Worm (Caenorhabditis elegans) whole organism, young adult: ENCODE measurements around the gene F21G4.1.

Experiments used
- B0035.1 ChIP-seq: sonication (generic microtip); optimal IDR thresholded peaks from 2 replicates; lab custom pipeline; 2016; ENCODE audit warnings: missing genetic modification characterization, mild to moderate bottlenecking, missing compliant biosample characterization, missing genotype, missing genetic modification reagents
- F10E7.11 ChIP-seq: sonication (generic microtip); optimal IDR thresholded peaks from 2 replicates; lab custom pipeline; 2017; ENCODE audit warnings: mild to moderate bottlenecking, missing genetic modification characterization, moderate library complexity, missing compliant biosample characterization
- F49E8.2 ChIP-seq: sonication (generic microtip); optimal IDR thresholded peaks from 3 replicates; lab custom pipeline; 2017; ENCODE audit warnings: missing genetic modification characterization, mild to moderate bottlenecking, missing compliant biosample characterization, antibody characterized with exemption, moderate library complexity; ENCODE audit not compliant: insufficient read depth
- F55B11.4 ChIP-seq: sonication (generic microtip); optimal IDR thresholded peaks from 2 replicates; lab custom pipeline; 2016; ENCODE audit warnings: missing compliant biosample characterization, missing genetic modification characterization, borderline replicate concordance; ENCODE audit not compliant: insufficient read depth
- Y79H2A.3 ChIP-seq: fragments of 200-800 bp; sonication (Bioruptor generic); conservative IDR thresholded peaks from 2 replicates; pipeline ENCODE4 v1.3.6; 2022; ENCODE audit warnings: missing genetic modification reagents, missing genetic modification characterization, missing compliant biosample characterization
- bed-2 ChIP-seq: fragments of 200-800 bp; sonication (Bioruptor generic); IDR thresholded peaks from 2 replicates; pipeline ENCODE4 v1.3.6; 2022; ENCODE audit warnings: missing genetic modification reagents, missing genetic modification characterization, missing compliant biosample characterization
- ccch-3 ChIP-seq: fragments of 200-800 bp; sonication (Bioruptor generic); optimal IDR thresholded peaks from 2 replicates; lab custom pipeline; 2018; ENCODE audit warnings: mild to moderate bottlenecking, missing genetic modification characterization, missing compliant biosample characterization
- ceh-58 ChIP-seq: fragments of 200-800 bp; sonication (Bioruptor generic); IDR thresholded peaks from 2 replicates; pipeline ENCODE4 v1.3.6; 2022; ENCODE audit warnings: missing genetic modification characterization, missing compliant biosample characterization
- hlh-12 ChIP-seq: sonication (generic microtip); optimal IDR thresholded peaks from 2 replicates; lab custom pipeline; 2016; ENCODE audit warnings: missing genetic modification characterization, missing compliant biosample characterization
- nfyb-1 ChIP-seq: fragments of 200-800 bp; sonication (Bioruptor generic); IDR thresholded peaks from 2 replicates; pipeline ENCODE4 v1.3.6; 2022; ENCODE audit warnings: missing genetic modification reagents, missing genetic modification characterization, missing compliant biosample characterization
- nhr-90 ChIP-seq: sonication (generic microtip); optimal IDR thresholded peaks from 2 replicates; lab custom pipeline; 2016; ENCODE audit warnings: missing genotype, mild to moderate bottlenecking, missing genetic modification characterization, missing compliant biosample characterization
- snpc-4 ChIP-seq, 5 experiments: fragments of 150-350 bp in 1 of 5; sonication (generic microtip) in 4 of 5; optimal IDR thresholded peaks; 2 replicates each; lab custom pipeline; 2014 to 2018; ENCODE audit warnings: missing genetic modification characterization in 5 of 5, missing biosample characterization in 3 of 5, antibody characterized with exemption in 2 of 5, mild to moderate bottlenecking in 2 of 5, missing compliant biosample characterization in 2 of 5, missing genotype in 2 of 5, moderate library complexity in 2 of 5, missing genetic modification reagents in 1 of 5
- zfh-2 ChIP-seq: fragments of 200-800 bp; sonication (Bioruptor generic); conservative IDR thresholded peaks from 2 replicates; pipeline ENCODE4 v1.3.6; 2022; ENCODE audit warnings: missing genetic modification reagents, missing genetic modification characterization, missing compliant biosample characterization

DNA sequence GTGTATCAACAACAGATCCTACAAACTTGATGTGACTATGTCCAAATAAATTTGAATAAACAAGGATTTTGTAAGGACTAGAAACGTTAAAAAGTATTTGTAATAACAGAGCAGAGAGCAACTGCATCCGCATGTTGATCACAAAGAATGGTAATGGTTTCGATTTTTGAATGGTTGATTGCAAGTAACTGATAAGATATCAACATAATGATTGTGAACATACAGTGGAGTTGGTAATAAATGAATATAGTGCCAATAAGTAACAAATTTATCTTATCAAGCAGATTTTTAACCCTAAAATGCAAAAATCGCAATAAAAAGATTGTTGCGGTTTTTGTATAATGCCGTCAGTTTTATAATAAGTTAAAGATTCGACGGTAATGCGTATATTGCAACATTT, 32.8 kb upstream of the F21G4.1 start, which contains the start of gene ugt-23:
- TF ChIP-seq zfh-2 (GFP tag; lab: Robert Waterston, UW) (no peak), F10E7.11 (tag; lab: Kevin White, UChicago) (no peak), bed-2 (GFP tag; lab: Robert Waterston, UW) (no peak), B0035.1 (no peak), Y79H2A.3 (no peak), ccch-3 (GFP tag; lab: Kevin White, UChicago) (no peak), nhr-90 (tag; lab: Kevin White, UChicago) (no peak), nfyb-1 (GFP tag; lab: Robert Waterston, UW) (no peak), hlh-12 (tag; lab: Kevin White, UChicago) (no peak), snpc-4 (GFP tag; optimal IDR thresholded peaks at IDR 0.05; lab: Kevin White, UChicago) (no peak), snpc-4 (tag; optimal IDR thresholded peaks at IDR 0.05; lab: Kevin White, UChicago) (no peak), ceh-58 (GFP tag; lab: Robert Waterston, UW) (no peak), F55B11.4 (no peak), F49E8.2 (tag; lab: Kevin White, UChicago) (no peak)
